Fruit fly (Drosophila melanogaster): ENCODE results near the gene Tdh.

Tdh gene

dm6 chr3L:20427449-20427848 is 39.3 kb upstream of the Tdh start, which contains the start of gene CG5274 (continued):
- TF ChIP-seq CG8281 (tag; optimal IDR thresholded peaks at IDR 0.05) (no peak), pzg (GFP tag; optimal IDR thresholded peaks at IDR 0.05) (peak; percentile 51), cas (GFP tag; IDR thresholded peaks at IDR 0.05) (no peak), pan (optimal IDR thresholded peaks at IDR 0.05) (no peak), pan (GFP tag; optimal IDR thresholded peaks at IDR 0.05 in 1 of 2, IDR thresholded peaks at IDR 0.05 in 1 of 2) (no peak), sens (GFP tag) (no peak), C15 (GFP tag; IDR thresholded peaks at IDR 0.05) (no peak), CG18262 (tag; optimal IDR thresholded peaks at IDR 0.05) (no peak), sc (optimal IDR thresholded peaks at IDR 0.05) (no peak), sc (GFP tag; optimal IDR thresholded peaks at IDR 0.05) (no peak), Doc3 (GFP tag; IDR thresholded peaks at IDR 0.05; ENCODE audit: partially characterized antibody) (peak; percentile 30; the same call in 1 of the 3 replicates), CG1603 (tag; optimal IDR thresholded peaks at IDR 0.05) (no peak), CG1233 (GFP tag; optimal IDR thresholded peaks at IDR 0.05) (no peak), CkIIα-i1 (GFP tag; IDR thresholded peaks at IDR 0.05) (no peak), Atf-2 (GFP tag; optimal IDR thresholded peaks at IDR 0.05) (no peak)

dm6 chr3L:20430182-20430581 is 36.6 kb upstream of the Tdh start, which contains the start of gene CG5262:
TSS of gene CG5262 (minus strand) at chr3L:20430475.
- TF ChIP-seq CG17186 (GFP tag; optimal IDR thresholded peaks at IDR 0.05) (peak; percentile 21), so (GFP tag; IDR thresholded peaks at IDR 0.05) (no peak), MBD-R2 (GFP tag; IDR thresholded peaks at IDR 0.05) (peak; percentile 64), eyg (GFP tag; optimal IDR thresholded peaks at IDR 0.05) (no peak), sna (GFP tag; IDR thresholded peaks at IDR 0.05; ENCODE audit: partially characterized antibody) (0 out of 2 replicates have a peak, but pooled peaks have one; percentile 15), CG18011 (GFP tag; optimal IDR thresholded peaks at IDR 0.05) (no peak), disco-r (GFP tag; optimal IDR thresholded peaks at IDR 0.05) (no peak), CG9797 (GFP tag; optimal IDR thresholded peaks at IDR 0.05) (peak; percentile 75), CG13287 (GFP tag; IDR thresholded peaks at IDR 0.05; ENCODE audit: partially characterized antibody) (peak; percentile 45; the same call in 1 of the 2 replicates), aop (GFP tag; IDR thresholded peaks at IDR 0.05) (no peak), mld (GFP tag; IDR thresholded peaks at IDR 0.05; ENCODE audit: partially characterized antibody) (no peak), Sry-δ (GFP tag; optimal IDR thresholded peaks at IDR 0.05) (peak; percentile 57), onecut (GFP tag; IDR thresholded peaks at IDR 0.05) (no peak), CG31441 (GFP tag; IDR thresholded peaks at IDR 0.05) (no peak), CG15601 (tag; optimal IDR thresholded peaks at IDR 0.05) (no peak), Stat92E (GFP tag; optimal IDR thresholded peaks at IDR 0.05) (peak in 1 of 3 experiments; percentile 22), CG13894 (tag; optimal IDR thresholded peaks at IDR 0.05) (no peak), CG14014 (GFP tag; IDR thresholded peaks at IDR 0.05) (no peak), NFAT (GFP tag; IDR thresholded peaks at IDR 0.05) (no peak), slbo (GFP tag; IDR thresholded peaks at IDR 0.05) (no peak), Xbp1 (GFP tag; optimal IDR thresholded peaks at IDR 0.05) (no peak), klu (GFP tag; IDR thresholded peaks at IDR 0.05) (no peak), ato (GFP tag; IDR thresholded peaks at IDR 0.05; ENCODE audit: partially characterized antibody) (no peak), YL-1 (GFP tag; optimal IDR thresholded peaks at IDR 0.05) (peak; percentile 56), lab (GFP tag; optimal IDR thresholded peaks at IDR 0.05) (no peak), ase (GFP tag; IDR thresholded peaks at IDR 0.05) (no peak), trem (tag; optimal IDR thresholded peaks at IDR 0.05) (peak; percentile 66), B-H2 (GFP tag; optimal IDR thresholded peaks at IDR 0.05) (no peak), stwl (tag; optimal IDR thresholded peaks at IDR 0.05) (peak; percentile 79), CG34224 (GFP tag; IDR thresholded peaks at IDR 0.05; ENCODE audit: partially characterized antibody) (no peak), bbx (GFP tag; IDR thresholded peaks at IDR 0.05; ENCODE audit: partially characterized antibody) (peak; percentile 37), HmgZ (tag; optimal IDR thresholded peaks at IDR 0.05) (peak; percentile 47), dati (GFP tag; IDR thresholded peaks at IDR 0.05) (no peak), corto (GFP tag; optimal IDR thresholded peaks at IDR 0.05) (no peak), GATAe (GFP tag; conservative IDR thresholded peaks at IDR 0.05) (no peak), hbn (GFP tag; IDR thresholded peaks at IDR 0.05; ENCODE audit: partially characterized antibody) (peak; percentile 15; the same call in 1 of the 2 replicates)
